Worm (Caenorhabditis elegans): ENCODE results near the gene ncs-4.
A peak's percentile ranks its signal among the peaks of the same experiment; 100 is the strongest.

ncs-4 gene

DNA sequence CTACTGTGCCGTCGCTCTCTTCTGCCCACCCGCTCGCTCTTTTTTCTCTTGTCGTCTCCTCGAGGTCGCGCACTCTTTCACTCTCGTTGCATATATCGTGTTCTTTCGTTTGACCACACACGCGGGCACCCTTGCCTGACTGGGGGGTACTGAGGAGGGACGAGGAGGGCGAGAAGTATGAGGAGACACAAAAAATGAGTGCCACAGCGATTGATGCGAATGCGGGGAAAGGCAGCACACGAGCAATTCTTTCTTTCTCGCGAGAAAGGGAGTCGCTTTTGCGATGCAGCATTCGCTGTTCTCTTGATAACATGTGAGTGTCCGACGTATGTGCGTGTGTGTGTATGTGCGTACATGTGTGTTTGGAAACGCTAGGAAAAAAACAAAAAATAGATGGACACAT lies 12.2 kb downstream of the ncs-4 start:
- TF ChIP-seq eor-1 (tag; optimal IDR thresholded peaks at IDR 0.05) = no peak
- peak; percentile 54 for TF ChIP-seq elt-1 (tag; optimal IDR thresholded peaks at IDR 0.05)
- TF ChIP-seq elt-3 (tag; optimal IDR thresholded peaks at IDR 0.05) = no peak
- peak; percentile 65 for TF ChIP-seq tbx-2 (tag; optimal IDR thresholded peaks at IDR 0.05)
- TF ChIP-seq daf-12 (tag; optimal IDR thresholded peaks at IDR 0.05) = no peak
- no peak for TF ChIP-seq skn-1 (tag; optimal IDR thresholded peaks at IDR 0.05)
- TF ChIP-seq lin-39 (tag; optimal IDR thresholded peaks at IDR 0.05) = peak; percentile 94
- peak; percentile 84 for TF ChIP-seq nfya-1 (tag; optimal IDR thresholded peaks at IDR 0.05; ENCODE audit: insufficient read depth)
- peak; percentile 47 for TF ChIP-seq R02D3.7 (tag; optimal IDR thresholded peaks at IDR 0.05)
- no peak for TF ChIP-seq nhr-67 (tag; optimal IDR thresholded peaks at IDR 0.05)
- TF ChIP-seq mml-1 (tag; optimal IDR thresholded peaks at IDR 0.05) = no peak
- peak; percentile 60 for TF ChIP-seq egl-5 (tag; optimal IDR thresholded peaks at IDR 0.05)
- no peak for TF ChIP-seq zag-1 (tag; optimal IDR thresholded peaks at IDR 0.05)
- peak; percentile 68 for TF ChIP-seq lsy-12 (tag; optimal IDR thresholded peaks at IDR 0.05)
- TF ChIP-seq nhr-28 (tag; optimal IDR thresholded peaks at IDR 0.05) = no peak
- peak; percentile 62 for TF ChIP-seq nhr-43 (tag; optimal IDR thresholded peaks at IDR 0.05; ENCODE audit: poor library complexity, severe bottlenecking)
- TF ChIP-seq sea-2 (GFP tag; optimal IDR thresholded peaks at IDR 0.05) = no peak
- TF ChIP-seq aly-2 (tag; optimal IDR thresholded peaks at IDR 0.05) = no peak
- peak; percentile 74 for TF ChIP-seq jun-1 (tag; optimal IDR thresholded peaks at IDR 0.05)
- no peak for TF ChIP-seq fkh-2 (tag; optimal IDR thresholded peaks at IDR 0.05)
- TF ChIP-seq ceh-9 (tag; optimal IDR thresholded peaks at IDR 0.05) = no peak
- TF ChIP-seq ZK546.5 (tag; optimal IDR thresholded peaks at IDR 0.05) = no peak
- peak; percentile 75 for TF ChIP-seq unc-62 (GFP tag; optimal IDR thresholded peaks at IDR 0.05)
- TF ChIP-seq ztf-11 (tag; optimal IDR thresholded peaks at IDR 0.05) = no peak
- TF ChIP-seq fos-1 (tag; optimal IDR thresholded peaks at IDR 0.05) = peak; percentile 55
- peak; percentile 54 for TF ChIP-seq egl-27 (tag; optimal IDR thresholded peaks at IDR 0.05)
- peak; percentile 87 for TF ChIP-seq mdl-1 (tag; optimal IDR thresholded peaks at IDR 0.05)
- no peak for TF ChIP-seq ceh-82 (tag; optimal IDR thresholded peaks at IDR 0.05)
- TF ChIP-seq ceh-28 (tag; optimal IDR thresholded peaks at IDR 0.05) = peak; percentile 41
- TF ChIP-seq elt-2 (tag; optimal IDR thresholded peaks at IDR 0.05) = peak; percentile 55
- peak; percentile 79 for TF ChIP-seq nhr-11 (tag; optimal IDR thresholded peaks at IDR 0.05)
- peak; percentile 28 for TF ChIP-seq fkh-10 (GFP tag; optimal IDR thresholded peaks at IDR 0.05)
- peak; percentile 39 for TF ChIP-seq lin-15B (tag; optimal IDR thresholded peaks at IDR 0.05)
- TF ChIP-seq nhr-25 (tag; optimal IDR thresholded peaks at IDR 0.05) = peak; percentile 71
- TF ChIP-seq snpc-4 (tag; optimal IDR thresholded peaks at IDR 0.05) = peak; percentile 50
- peak; percentile 9 for TF ChIP-seq pqm-1 (tag; optimal IDR thresholded peaks at IDR 0.05)
- peak; percentile 74 for TF ChIP-seq pha-4 (tag; optimal IDR thresholded peaks at IDR 0.05)
- TF ChIP-seq ceh-16 (tag; optimal IDR thresholded peaks at IDR 0.05) = no peak
- peak; percentile 94 for TF ChIP-seq hmg-11 (tag; optimal IDR thresholded peaks at IDR 0.05)
- TF ChIP-seq nhr-23 (tag; optimal IDR thresholded peaks at IDR 0.05) = no peak

DNA sequence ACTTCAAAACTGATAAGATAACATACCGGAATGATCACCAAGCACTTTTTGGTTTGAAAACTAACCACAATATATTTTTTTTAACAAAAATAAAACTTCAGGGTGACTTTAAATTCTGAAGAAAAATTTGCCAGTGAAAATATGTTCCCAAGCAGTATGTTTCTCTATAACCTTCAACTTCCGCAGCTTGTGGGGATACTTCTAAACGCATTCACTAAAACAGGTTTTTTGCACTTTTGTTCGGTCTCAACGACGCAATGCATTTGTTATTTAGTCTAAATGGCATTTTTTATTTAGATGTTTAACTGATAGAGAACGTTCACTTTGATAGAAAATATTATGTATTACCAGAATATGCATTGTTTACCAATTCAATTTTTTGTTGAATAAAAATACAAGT lies 12.9 kb downstream of the ncs-4 start:
- TF ChIP-seq nhr-25 (tag; optimal IDR thresholded peaks at IDR 0.05) (peak; percentile 83), unc-39 (tag; optimal IDR thresholded peaks at IDR 0.05) (no peak)

DNA sequence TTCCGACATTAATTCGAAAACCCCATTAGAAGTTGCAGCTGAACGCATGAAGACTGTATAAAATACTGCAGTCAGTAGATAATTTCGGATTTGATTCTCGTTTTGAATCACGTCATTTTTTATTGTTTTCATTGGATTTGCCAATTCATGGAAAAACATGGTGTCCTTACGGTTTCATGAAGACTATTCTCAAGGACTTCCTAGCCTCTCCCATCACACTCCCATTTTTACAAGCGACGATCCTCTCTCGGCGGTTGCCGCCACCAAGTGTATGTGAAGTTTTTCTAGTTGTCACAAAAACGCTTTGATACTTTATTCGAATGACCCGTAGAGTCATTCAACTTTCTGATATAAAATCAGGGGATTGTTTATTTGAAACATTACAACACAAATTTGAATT lies 13.5 kb downstream of the ncs-4 start:
- peak; percentile 68 for TF ChIP-seq nhr-25 (tag; optimal IDR thresholded peaks at IDR 0.05)
- no peak for TF ChIP-seq fkh-10 (GFP tag; optimal IDR thresholded peaks at IDR 0.05)
